Worm (Caenorhabditis elegans) whole organism, L3 larva: ENCODE measurements around the gene fli-1.

Experiments used
- R02D3.7 ChIP-seq: fragments of 150-350 bp; optimal IDR thresholded peaks from 2 replicates; lab custom pipeline; 2014; ENCODE audit warnings: missing biosample characterization, missing genetic modification characterization
- ZK546.5 ChIP-seq: sonication (generic microtip); optimal IDR thresholded peaks from 2 replicates; lab custom pipeline; 2017; ENCODE audit warnings: missing biosample characterization, missing genetic modification characterization
- aly-2 ChIP-seq: fragments of 150-350 bp; optimal IDR thresholded peaks from 2 replicates; lab custom pipeline; 2014; ENCODE audit warnings: missing biosample characterization, missing genetic modification characterization
- ama-1 ChIP-seq: fragments of 150-350 bp; optimal IDR thresholded peaks from 2 replicates; lab custom pipeline; 2018
- ceh-16 ChIP-seq: sonication (generic microtip); optimal IDR thresholded peaks from 2 replicates; lab custom pipeline; 2017; ENCODE audit warnings: missing biosample characterization, missing genetic modification characterization
- ceh-82 ChIP-seq: fragments of 150-350 bp; optimal IDR thresholded peaks from 2 replicates; lab custom pipeline; 2014; ENCODE audit warnings: missing biosample characterization, missing genetic modification characterization
- ceh-9 ChIP-seq: sonication (generic microtip); optimal IDR thresholded peaks from 2 replicates; lab custom pipeline; 2018; ENCODE audit warnings: missing biosample characterization, missing genetic modification characterization
- daf-12 ChIP-seq: fragments of 150-350 bp; optimal IDR thresholded peaks from 2 replicates; lab custom pipeline; 2014; ENCODE audit warnings: missing biosample characterization, missing genetic modification reagents, missing genetic modification characterization
- egl-27 ChIP-seq: sonication (generic microtip); optimal IDR thresholded peaks from 4 replicates; lab custom pipeline; 2017; ENCODE audit warnings: missing biosample characterization, missing genetic modification reagents, missing genetic modification characterization
- egl-5 ChIP-seq: fragments of 150-350 bp; optimal IDR thresholded peaks from 2 replicates; lab custom pipeline; 2017; ENCODE audit warnings: missing biosample characterization, missing genetic modification reagents, missing genetic modification characterization, inconsistent platforms
- elt-1 ChIP-seq: fragments of 150-350 bp; optimal IDR thresholded peaks from 2 replicates; lab custom pipeline; 2014; ENCODE audit warnings: missing biosample characterization, missing genetic modification characterization
- elt-2 ChIP-seq: sonication (generic microtip); optimal IDR thresholded peaks from 2 replicates; lab custom pipeline; 2016; ENCODE audit warnings: missing genetic modification reagents, mild to moderate bottlenecking, missing genetic modification characterization, missing compliant biosample characterization
- elt-3 ChIP-seq, 3 experiments: fragments of 150-350 bp in 1 of 3; sonication (generic microtip) in 2 of 3; optimal IDR thresholded peaks; 2 replicates in 2 of 3; 4 replicates in 1 of 3; lab custom pipeline; 2014 to 2017; ENCODE audit warnings: missing biosample characterization in 3 of 3, missing genetic modification characterization in 3 of 3
- eor-1 ChIP-seq, 2 experiments: fragments of 150-350 bp; optimal IDR thresholded peaks; 2 replicates each; lab custom pipeline; 2014 to 2018; ENCODE audit warnings: missing biosample characterization in 2 of 2, missing genetic modification characterization in 2 of 2
- fkh-10 ChIP-seq: sonication (generic microtip); optimal IDR thresholded peaks from 2 replicates; lab custom pipeline; 2017; ENCODE audit warnings: missing biosample characterization, missing genetic modification reagents, missing genetic modification characterization
- fkh-2 ChIP-seq: fragments of 150-350 bp; optimal IDR thresholded peaks from 2 replicates; lab custom pipeline; 2014; ENCODE audit warnings: missing biosample characterization, missing genetic modification reagents, missing genetic modification characterization
- fos-1 ChIP-seq: fragments of 150-350 bp; optimal IDR thresholded peaks from 2 replicates; lab custom pipeline; 2014; ENCODE audit warnings: missing biosample characterization, missing genetic modification characterization
- hmg-11 ChIP-seq: sonication (generic microtip); optimal IDR thresholded peaks from 2 replicates; lab custom pipeline; 2016; ENCODE audit warnings: missing genetic modification characterization, missing compliant biosample characterization
- jun-1 ChIP-seq: fragments of 150-350 bp; optimal IDR thresholded peaks from 2 replicates; lab custom pipeline; 2014; ENCODE audit warnings: missing biosample characterization, missing genetic modification reagents, missing genetic modification characterization
- lin-15B ChIP-seq: fragments of 150-350 bp; optimal IDR thresholded peaks from 2 replicates; lab custom pipeline; 2014; ENCODE audit warnings: missing biosample characterization, missing genetic modification characterization
- lsy-12 ChIP-seq: sonication (generic microtip); optimal IDR thresholded peaks from 2 replicates; lab custom pipeline; 2016; ENCODE audit warnings: mild to moderate bottlenecking, missing genetic modification characterization, missing compliant biosample characterization
- mdl-1 ChIP-seq: fragments of 150-350 bp; optimal IDR thresholded peaks from 2 replicates; lab custom pipeline; 2014; ENCODE audit warnings: missing biosample characterization, missing genetic modification characterization
- mml-1 ChIP-seq: fragments of 150-350 bp; sonication (generic microtip); optimal IDR thresholded peaks from 3 replicates; lab custom pipeline; 2014; ENCODE audit warnings: missing biosample characterization, missing genetic modification characterization
- nfya-1 ChIP-seq: sonication (generic microtip); optimal IDR thresholded peaks from 2 replicates; lab custom pipeline; 2017; ENCODE audit warnings: missing genetic modification characterization, mild to moderate bottlenecking, missing compliant biosample characterization, antibody characterized with exemption, moderate library complexity; ENCODE audit not compliant: insufficient read depth
- nhr-11 ChIP-seq: fragments of 150-350 bp; optimal IDR thresholded peaks from 2 replicates; lab custom pipeline; 2014; ENCODE audit warnings: missing biosample characterization, missing genetic modification characterization
- nhr-12 ChIP-seq: fragments of 150-350 bp; optimal IDR thresholded peaks from 2 replicates; lab custom pipeline; 2014; ENCODE audit warnings: missing biosample characterization, missing genetic modification characterization
- nhr-23 ChIP-seq: fragments of 150-350 bp; optimal IDR thresholded peaks from 2 replicates; lab custom pipeline; 2014; ENCODE audit warnings: missing biosample characterization, missing genetic modification reagents, missing genetic modification characterization
- nhr-237 ChIP-seq: fragments of 150-350 bp; optimal IDR thresholded peaks from 2 replicates; lab custom pipeline; 2014; ENCODE audit warnings: missing biosample characterization, missing genetic modification characterization
- nhr-25 ChIP-seq: sonication (generic microtip); optimal IDR thresholded peaks from 2 replicates; lab custom pipeline; 2017; ENCODE audit warnings: missing biosample characterization, missing genetic modification characterization
- nhr-28 ChIP-seq: fragments of 150-350 bp; optimal IDR thresholded peaks from 2 replicates; lab custom pipeline; 2014; ENCODE audit warnings: missing biosample characterization, missing genetic modification characterization
- nhr-43 ChIP-seq: sonication (generic microtip); optimal IDR thresholded peaks from 2 replicates; lab custom pipeline; 2016; ENCODE audit warnings: mild to moderate bottlenecking, missing genetic modification characterization, missing compliant biosample characterization; ENCODE audit not compliant: poor library complexity, severe bottlenecking
- nhr-67 ChIP-seq: fragments of 150-350 bp; optimal IDR thresholded peaks from 2 replicates; lab custom pipeline; 2014; ENCODE audit warnings: missing biosample characterization, missing genetic modification characterization
- nhr-76 ChIP-seq: fragments of 150-350 bp; sonication (generic microtip); optimal IDR thresholded peaks from 5 replicates; lab custom pipeline; 2014; ENCODE audit warnings: missing biosample characterization, missing genetic modification characterization
- nhr-77 ChIP-seq: fragments of 150-350 bp; optimal IDR thresholded peaks from 2 replicates; lab custom pipeline; 2014; ENCODE audit warnings: missing biosample characterization, missing genetic modification characterization
- pha-4 ChIP-seq: fragments of 150-350 bp; optimal IDR thresholded peaks from 2 replicates; lab custom pipeline; 2014; ENCODE audit warnings: missing biosample characterization, missing genetic modification reagents, missing genetic modification characterization
- pqm-1 ChIP-seq: fragments of 150-350 bp; optimal IDR thresholded peaks from 2 replicates; lab custom pipeline; 2017; ENCODE audit warnings: missing biosample characterization, missing genetic modification characterization, inconsistent platforms
- sea-2 ChIP-seq: fragments of 150-350 bp; sonication (generic microtip); optimal IDR thresholded peaks from 4 replicates; lab custom pipeline; 2014; ENCODE audit warnings: missing biosample characterization, missing genetic modification reagents, missing genetic modification characterization
- skn-1 ChIP-seq: fragments of 150-350 bp; optimal IDR thresholded peaks from 2 replicates; lab custom pipeline; 2014; ENCODE audit warnings: missing biosample characterization, missing genetic modification characterization
- snpc-4 ChIP-seq: fragments of 150-350 bp; optimal IDR thresholded peaks from 2 replicates; lab custom pipeline; 2014; ENCODE audit warnings: missing biosample characterization, missing genetic modification characterization
- tbx-2 ChIP-seq: sonication (generic microtip); optimal IDR thresholded peaks from 2 replicates; lab custom pipeline; 2016; ENCODE audit warnings: mild to moderate bottlenecking, missing genetic modification characterization, missing compliant biosample characterization
- unc-39 ChIP-seq: sonication (generic microtip); optimal IDR thresholded peaks from 4 replicates; lab custom pipeline; 2017; ENCODE audit warnings: missing biosample characterization, missing genetic modification characterization
- zag-1 ChIP-seq: fragments of 150-350 bp; optimal IDR thresholded peaks from 2 replicates; lab custom pipeline; 2014; ENCODE audit warnings: missing biosample characterization, missing genetic modification characterization
- ztf-11 ChIP-seq: fragments of 150-350 bp; optimal IDR thresholded peaks from 2 replicates; lab custom pipeline; 2014; ENCODE audit warnings: missing biosample characterization, missing genetic modification characterization
- ztf-4 ChIP-seq: fragments of 150-350 bp; optimal IDR thresholded peaks from 2 replicates; lab custom pipeline; 2014; ENCODE audit warnings: missing biosample characterization, missing genetic modification characterization

fli-1 gene

DNA sequence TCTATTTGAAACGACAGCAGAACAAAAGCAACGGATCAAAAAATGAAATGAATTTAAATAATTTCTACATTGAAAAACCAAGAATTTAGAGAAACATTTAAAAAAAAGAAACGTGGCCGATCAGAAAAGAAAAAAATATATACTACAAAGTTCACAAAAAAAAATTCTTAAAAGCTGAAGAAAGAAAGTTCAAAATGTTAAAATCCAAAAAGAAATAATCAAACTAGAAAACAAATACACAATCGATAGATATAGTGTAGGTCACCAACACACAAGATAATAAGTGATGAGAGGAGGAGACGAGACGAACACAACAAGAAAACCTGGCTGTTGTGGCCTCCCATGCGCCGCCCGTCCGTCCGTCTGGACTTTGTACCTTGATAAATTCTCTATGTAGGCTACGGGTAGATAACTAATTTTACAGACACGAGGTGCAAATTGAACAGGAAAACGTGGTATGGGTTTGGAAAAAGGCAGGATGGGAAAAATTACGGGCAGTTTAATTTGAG, 5.0 kb upstream of the fli-1 start, which contains the start of gene hadb-1:
Gene hadb-1, minus strand, starts transcription at position 51 of the 509 bp plus-strand sequence.
- peak; percentile 75 for TF ChIP-seq elt-2
- TF ChIP-seq lin-15B (tag; lab: Kevin White, UChicago), result no peak
- peak; percentile 52 for TF ChIP-seq pqm-1
- TF ChIP-seq nhr-43 (tag; lab: Kevin White, UChicago), result peak; percentile 55
- no peak for TF ChIP-seq skn-1
- TF ChIP-seq eor-1 (tag; optimal IDR thresholded peaks at IDR 0.05; lab: Kevin White, UChicago), result peak in 1 of 2 experiments; percentile 33
- no peak for TF ChIP-seq fos-1 (tag; lab: Kevin White, UChicago)
- TF ChIP-seq nhr-23 (tag; lab: Kevin White, UChicago), result peak; percentile 39
- TF ChIP-seq fkh-2, result no peak
- TF ChIP-seq nhr-25, result peak; percentile 28
- TF ChIP-seq nfya-1 (tag; lab: Kevin White, UChicago), result peak; percentile 28
- TF ChIP-seq, all 47 proteins: peak for 7

ce11 chrIII:8685590-8686240, 2.2 kb upstream of the fli-1 start:
- TF ChIP-seq nhr-23 (tag; lab: Kevin White, UChicago), result peak; percentile 20
- TF ChIP-seq fkh-2, result no peak
- TF ChIP-seq nhr-43 (tag; lab: Kevin White, UChicago), result peak; percentile 71
- TF ChIP-seq elt-2, result peak; percentile 28
- peak; percentile 13 for TF ChIP-seq ama-1 (lab: Kevin White, UChicago)
- no peak for TF ChIP-seq pha-4 (tag; lab: Kevin White, UChicago)

DNA sequence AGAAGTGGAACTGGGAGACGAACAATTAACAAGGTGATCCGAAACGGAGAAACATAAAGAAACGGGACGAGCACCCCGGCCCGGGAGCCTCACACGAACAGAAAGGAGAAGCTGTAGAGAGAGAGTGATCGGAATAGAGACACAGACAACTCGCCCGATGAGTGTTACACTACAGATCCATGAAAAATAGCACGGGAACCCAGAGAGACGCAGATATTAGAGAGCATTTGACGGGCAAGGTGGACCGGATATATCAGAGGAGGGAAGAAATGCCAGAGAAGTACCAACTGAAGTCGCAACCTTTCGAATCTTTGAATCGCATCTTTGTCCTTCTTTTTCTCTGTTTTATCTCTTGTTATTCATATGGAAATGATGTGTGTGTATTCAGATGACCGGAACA, 885 bp upstream of the fli-1 start, which contains the start of gene anmt-1:
Gene anmt-1, plus strand, starts transcription at position 388 of the 400 bp plus-strand sequence.
- TF ChIP-seq nhr-67 (no peak), ceh-9 (tag; lab: Kevin White, UChicago) (no peak), ztf-11 (tag; lab: Kevin White, UChicago) (no peak), egl-27 (tag; lab: Kevin White, UChicago) (no peak), fkh-2 (no peak), elt-3 (tag; optimal IDR thresholded peaks at IDR 0.05; lab: Kevin White, UChicago) (no peak), nhr-12 (tag; lab: Kevin White, UChicago) (no peak), ZK546.5 (tag; lab: Kevin White, UChicago) (no peak)

ce11 chrIII:8678371-8678770, 5.2 kb downstream of the fli-1 start:
- TF ChIP-seq fkh-2, result no peak
- TF ChIP-seq ceh-82 (tag; lab: Kevin White, UChicago), result peak; percentile 12
- TF ChIP-seq ceh-9 (tag; lab: Kevin White, UChicago), result no peak
- TF ChIP-seq ceh-16 (tag; lab: Kevin White, UChicago), result no peak
- no peak for TF ChIP-seq sea-2
- peak; percentile 90 for TF ChIP-seq hmg-11 (tag; lab: Kevin White, UChicago)
- no peak for TF ChIP-seq nhr-237
- TF ChIP-seq jun-1 (tag; lab: Kevin White, UChicago), result peak; percentile 61
- peak; percentile 25 for TF ChIP-seq ztf-4 (tag; lab: Kevin White, UChicago)
- TF ChIP-seq skn-1, result peak; percentile 34
- no peak for TF ChIP-seq unc-39 (tag; lab: Kevin White, UChicago)
- TF ChIP-seq nhr-25, result peak; percentile 51
- TF ChIP-seq nhr-67, result no peak
- TF ChIP-seq mml-1 (tag; lab: Kevin White, UChicago), result no peak
- peak; percentile 71 for TF ChIP-seq nfya-1 (tag; lab: Kevin White, UChicago)
- no peak for TF ChIP-seq nhr-11
- TF ChIP-seq elt-1 (tag; lab: Kevin White, UChicago), result no peak
- no peak for TF ChIP-seq daf-12 (tag; lab: Kevin White, UChicago)
- TF ChIP-seq elt-2, result peak; percentile 15
- TF ChIP-seq zag-1 (tag; lab: Kevin White, UChicago), result no peak
- TF ChIP-seq ZK546.5 (tag; lab: Kevin White, UChicago), result no peak
- TF ChIP-seq mdl-1, result no peak
- TF ChIP-seq lsy-12, result peak; percentile 64
- peak; percentile 67 for TF ChIP-seq nhr-43 (tag; lab: Kevin White, UChicago)
- TF ChIP-seq snpc-4 (tag; lab: Kevin White, UChicago), result no peak
- peak; percentile 34 for TF ChIP-seq lin-15B (tag; lab: Kevin White, UChicago)
- no peak for TF ChIP-seq fkh-10 (GFP tag; lab: Kevin White, UChicago)
- TF ChIP-seq pha-4 (tag; lab: Kevin White, UChicago), result peak; percentile 71
- no peak for TF ChIP-seq egl-27 (tag; lab: Kevin White, UChicago)
- no peak for TF ChIP-seq nhr-28 (tag; lab: Kevin White, UChicago)
- no peak for TF ChIP-seq eor-1 (tag; optimal IDR thresholded peaks at IDR 0.05; lab: Kevin White, UChicago)
- TF ChIP-seq nhr-76 (tag; lab: Kevin White, UChicago), result no peak
- TF ChIP-seq tbx-2, result peak; percentile 55
- TF ChIP-seq R02D3.7 (tag; lab: Kevin White, UChicago), result no peak
- TF ChIP-seq nhr-23 (tag; lab: Kevin White, UChicago), result peak; percentile 61
- TF ChIP-seq aly-2 (tag; lab: Kevin White, UChicago), result no peak
- no peak for TF ChIP-seq nhr-77 (tag; lab: Kevin White, UChicago)
- peak; percentile 30 for TF ChIP-seq egl-5 (tag; lab: Kevin White, UChicago)
- no peak for TF ChIP-seq elt-3 (tag; optimal IDR thresholded peaks at IDR 0.05; lab: Kevin White, UChicago)
